Fruit fly (Drosophila melanogaster) whole organism: ENCODE data around the gene Hacd1.
A peak's percentile ranks its signal among the peaks of the same experiment; 100 is the strongest.
"Not testable (repeated sequence)": the region's sequence is repeated elsewhere in the genome, so short reads cannot be mapped to it uniquely, and the experiment has no call there.

Source experiments
- CG8478 ChIP-seq: fragments of >200 bp; optimal IDR thresholded peaks from 2 replicates; lab custom pipeline; 2018; ENCODE audit warnings: inconsistent platforms
- Dll ChIP-seq: fragments of >200 bp; optimal IDR thresholded peaks from 2 replicates; lab custom pipeline; 2017
- EcR ChIP-seq, 2 experiments: fragments of >200 bp; optimal IDR thresholded peaks; 2 replicates each; lab custom pipeline; 2017; ENCODE audit warnings: missing biosample characterization in 2 of 2, missing genetic modification characterization in 2 of 2, missing genetic modification reagents in 2 of 2
- pan ChIP-seq: fragments of >200 bp; optimal IDR thresholded peaks from 2 replicates; lab custom pipeline; 2017
- psq ChIP-seq: fragments of >200 bp; optimal IDR thresholded peaks from 2 replicates; lab custom pipeline; 2017
- usp ChIP-seq: fragments of >200 bp; optimal IDR thresholded peaks from 2 replicates; lab custom pipeline; 2017; ENCODE audit warnings: missing biosample characterization, missing genetic modification characterization, mixed read lengths

The Hacd1 gene

DNA sequence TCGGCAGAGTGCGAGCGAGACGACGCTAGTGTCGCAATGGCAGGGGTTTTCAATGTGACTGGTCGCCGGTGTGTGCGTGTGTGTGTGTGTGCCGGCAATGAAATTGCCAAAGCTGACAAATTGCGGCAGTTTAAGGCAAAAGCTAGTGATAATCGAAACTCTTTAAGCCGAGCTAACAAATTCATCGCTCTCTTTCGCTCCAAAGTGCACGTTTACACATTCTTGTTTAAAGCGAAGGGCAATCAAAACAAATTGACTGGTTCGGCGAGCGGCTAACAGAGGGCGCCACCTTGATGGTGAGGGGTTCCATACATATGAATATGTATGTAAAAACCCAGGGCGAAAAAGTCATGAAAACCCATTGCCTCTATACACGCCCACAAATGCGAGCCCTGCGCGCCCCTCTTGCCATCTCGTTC, 1.7 kb upstream of the Hacd1 start:
- TF ChIP-seq CG8478 (lab: Kevin White, UChicago) (no peak), usp (GFP tag; lab: Kevin White, UChicago) (no peak), EcR (GFP tag; optimal IDR thresholded peaks at IDR 0.05; lab: Kevin White, UChicago) (no peak), Dll (lab: Kevin White, UChicago) (no peak), pan (lab: Kevin White, UChicago) (no peak), psq (lab: Kevin White, UChicago) (no peak)

DNA sequence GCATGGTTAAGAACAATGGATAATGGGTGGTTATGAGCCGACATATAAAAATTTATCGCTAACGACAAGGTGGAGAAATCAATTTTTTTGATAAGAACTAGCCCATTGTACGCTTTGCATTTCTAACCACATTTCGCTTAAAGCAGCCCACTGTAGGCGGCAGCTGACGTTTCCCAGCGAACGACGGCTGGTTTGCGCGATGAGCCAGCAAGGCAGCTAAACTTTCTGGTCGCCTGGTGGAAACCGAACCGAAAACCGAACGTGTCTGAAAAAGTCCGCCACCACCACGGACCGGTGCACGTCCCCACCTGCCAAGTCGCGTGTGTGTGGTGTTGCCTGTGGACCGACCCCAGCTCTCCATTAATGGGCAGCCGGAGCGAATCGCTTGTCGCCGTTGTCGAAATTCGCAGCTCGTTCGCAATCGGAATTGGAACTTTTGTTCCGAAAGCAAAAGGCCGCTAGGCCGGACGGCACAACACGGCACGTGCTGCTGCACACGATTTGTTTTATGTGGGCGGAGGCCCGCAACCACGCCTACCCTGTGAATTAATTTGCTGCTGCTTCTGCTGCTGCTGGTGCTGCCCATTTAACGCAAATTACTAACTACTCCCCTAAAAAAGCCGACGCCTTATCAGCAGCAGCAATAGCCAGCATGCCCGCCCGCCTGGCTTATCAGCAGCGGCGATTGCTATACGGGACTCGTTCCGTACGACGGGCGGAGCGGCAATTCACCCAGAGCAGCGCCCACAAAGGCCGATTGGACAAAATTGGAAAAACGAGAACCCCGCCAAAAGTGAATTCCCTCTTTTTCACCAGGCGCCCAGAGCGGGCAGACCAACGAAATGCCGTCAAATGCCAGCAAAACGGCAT, 1.1 kb upstream of the Hacd1 start:
- no peak for TF ChIP-seq CG8478 (lab: Kevin White, UChicago)
- no peak for TF ChIP-seq EcR (GFP tag; optimal IDR thresholded peaks at IDR 0.05; lab: Kevin White, UChicago)
- TF ChIP-seq usp (GFP tag; lab: Kevin White, UChicago): no peak
- TF ChIP-seq psq (lab: Kevin White, UChicago): no peak
- TF ChIP-seq pan (lab: Kevin White, UChicago): no peak
- TF ChIP-seq Dll (lab: Kevin White, UChicago): peak; percentile 50

DNA sequence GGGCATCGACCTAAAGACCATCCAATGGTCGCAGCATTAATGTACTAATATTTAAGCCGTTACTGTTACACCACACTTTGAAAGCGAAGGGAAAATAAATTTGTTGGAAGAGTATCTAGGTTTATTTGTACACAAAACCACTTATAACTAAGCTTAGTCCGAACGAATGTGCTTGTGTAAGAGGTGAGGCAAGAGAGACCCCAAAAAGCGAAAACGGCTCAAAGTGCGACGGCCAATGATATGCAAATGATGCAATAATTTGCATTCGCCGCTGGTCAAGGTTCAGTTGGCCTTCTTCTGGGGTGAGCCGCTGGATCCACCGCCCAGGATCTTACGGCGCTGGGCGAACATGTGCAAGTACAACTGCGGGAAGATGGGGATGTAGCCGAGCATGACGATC, 934 bp downstream of the Hacd1 start:
- TF ChIP-seq CG8478 (lab: Kevin White, UChicago): no peak
- no peak for TF ChIP-seq Dll (lab: Kevin White, UChicago)

DNA sequence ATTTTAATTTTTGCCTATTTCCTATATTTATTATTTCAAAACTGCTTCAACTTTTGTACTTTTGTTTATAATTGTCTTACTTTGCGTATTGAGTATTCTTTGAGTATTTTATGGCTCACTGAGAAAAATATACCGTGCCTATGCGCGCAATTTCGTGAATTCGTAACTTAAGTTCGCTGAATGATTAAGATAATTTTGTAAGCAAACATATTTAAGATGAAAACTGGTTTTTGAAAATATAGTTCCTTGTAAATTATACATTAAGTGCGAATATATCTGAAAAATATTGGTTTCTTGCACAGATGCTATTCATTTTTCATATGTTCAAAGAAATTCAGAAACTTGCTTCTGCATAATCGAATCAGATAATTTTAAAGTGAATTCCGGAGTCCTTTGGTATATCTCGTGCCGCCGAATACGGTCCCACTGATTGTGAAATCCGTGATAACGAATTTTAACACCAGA, 2.8 kb downstream of the Hacd1 start, which contains the start of the genes CG18787 and Nfs1:
Gene CG18787, minus strand, starts transcription at position 101 of the 465 bp plus-strand sequence.
Gene Nfs1, plus strand, starts transcription at position 415 of the 465 bp plus-strand sequence.
- TF ChIP-seq usp (GFP tag; lab: Kevin White, UChicago); pan (lab: Kevin White, UChicago); psq (lab: Kevin White, UChicago): not testable (repeated sequence)

DNA sequence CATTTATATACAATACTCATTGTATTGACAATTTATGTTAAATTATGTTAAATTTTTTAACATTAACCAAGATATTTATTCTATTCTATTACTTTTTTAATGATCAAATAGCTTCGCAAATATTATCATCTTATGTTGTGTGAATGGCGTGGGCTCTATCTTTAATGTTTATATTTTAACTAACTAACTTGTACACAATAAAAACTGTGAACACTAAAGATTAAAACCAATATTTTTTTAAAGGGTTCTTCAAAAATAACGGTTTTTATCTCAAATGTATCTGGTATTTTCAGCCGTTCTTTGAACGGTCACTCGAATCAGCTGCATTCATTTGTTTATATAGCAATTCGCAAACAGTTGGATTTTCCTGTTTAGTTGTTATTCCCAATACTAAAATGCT, 5.6 kb downstream of the Hacd1 start, which contains the start of gene Ada1-1:
Gene Ada1-1, plus strand, starts transcription at position 301 of the 400 bp plus-strand sequence.
- TF ChIP-seq Dll (lab: Kevin White, UChicago); psq (lab: Kevin White, UChicago); usp (GFP tag; lab: Kevin White, UChicago): not testable (repeated sequence)

DNA sequence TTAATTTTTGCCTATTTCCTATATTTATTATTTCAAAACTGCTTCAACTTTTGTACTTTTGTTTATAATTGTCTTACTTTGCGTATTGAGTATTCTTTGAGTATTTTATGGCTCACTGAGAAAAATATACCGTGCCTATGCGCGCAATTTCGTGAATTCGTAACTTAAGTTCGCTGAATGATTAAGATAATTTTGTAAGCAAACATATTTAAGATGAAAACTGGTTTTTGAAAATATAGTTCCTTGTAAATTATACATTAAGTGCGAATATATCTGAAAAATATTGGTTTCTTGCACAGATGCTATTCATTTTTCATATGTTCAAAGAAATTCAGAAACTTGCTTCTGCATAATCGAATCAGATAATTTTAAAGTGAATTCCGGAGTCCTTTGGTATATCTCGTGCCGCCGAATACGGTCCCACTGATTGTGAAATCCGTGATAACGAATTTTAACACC, 6.7 kb downstream of the Hacd1 start, which contains the start of the genes CG18789 and Qtzl:
Gene CG18789, minus strand, starts transcription at position 101 of the 459 bp plus-strand sequence.
Gene Qtzl, plus strand, starts transcription at position 409 of the 459 bp plus-strand sequence.
- not testable (repeated sequence) for TF ChIP-seq EcR (GFP tag; optimal IDR thresholded peaks at IDR 0.05; lab: Kevin White, UChicago); CG8478 (lab: Kevin White, UChicago); Dll (lab: Kevin White, UChicago)

DNA sequence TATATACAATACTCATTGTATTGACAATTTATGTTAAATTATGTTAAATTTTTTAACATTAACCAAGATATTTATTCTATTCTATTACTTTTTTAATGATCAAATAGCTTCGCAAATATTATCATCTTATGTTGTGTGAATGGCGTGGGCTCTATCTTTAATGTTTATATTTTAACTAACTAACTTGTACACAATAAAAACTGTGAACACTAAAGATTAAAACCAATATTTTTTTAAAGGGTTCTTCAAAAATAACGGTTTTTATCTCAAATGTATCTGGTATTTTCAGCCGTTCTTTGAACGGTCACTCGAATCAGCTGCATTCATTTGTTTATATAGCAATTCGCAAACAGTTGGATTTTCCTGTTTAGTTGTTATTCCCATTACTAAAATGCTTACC, 9.5 kb downstream of the Hacd1 start, which contains the start of gene Ada1-2:
Gene Ada1-2, plus strand, starts transcription at position 301 of the 400 bp plus-strand sequence.
- TF ChIP-seq CG8478, pan, psq (lab: Kevin White, UChicago): not testable (repeated sequence)

DNA sequence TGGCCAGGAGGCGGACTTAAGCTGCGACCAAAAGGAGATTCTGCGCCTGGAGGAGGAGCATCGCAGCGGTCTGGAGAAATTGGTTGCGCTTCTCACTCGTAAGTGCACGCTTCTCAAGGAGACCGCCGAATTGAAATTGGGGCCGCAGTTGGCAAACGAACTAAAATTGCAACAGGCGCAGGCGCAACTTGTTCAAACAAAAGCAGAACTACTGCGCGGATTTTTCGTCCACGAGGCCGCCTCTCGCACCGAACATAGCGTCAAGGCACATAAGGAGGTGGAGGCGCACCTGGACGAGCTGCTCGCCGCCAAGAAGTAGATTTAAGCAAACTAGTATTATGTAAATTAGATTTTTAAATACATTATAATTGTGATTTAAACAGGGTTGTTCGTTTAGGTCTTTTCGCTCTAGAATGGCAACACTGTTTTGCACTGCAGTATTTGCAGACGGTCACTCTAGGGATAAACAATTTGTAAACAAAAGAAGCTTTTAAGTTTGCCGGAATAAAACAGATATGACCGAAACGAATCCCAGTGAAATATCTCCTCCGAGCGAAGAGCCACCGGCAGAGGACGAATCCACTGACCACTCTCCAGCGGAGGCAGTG, 11.5 kb downstream of the Hacd1 start, which contains the start of gene escl:
Gene escl, plus strand, starts transcription at position 470 of the 608 bp plus-strand sequence.
- TF ChIP-seq Dll (lab: Kevin White, UChicago): no peak
- TF ChIP-seq usp (GFP tag; lab: Kevin White, UChicago): no peak
- no peak for TF ChIP-seq pan (lab: Kevin White, UChicago)
- no peak for TF ChIP-seq psq (lab: Kevin White, UChicago)
- no peak for TF ChIP-seq EcR (GFP tag; optimal IDR thresholded peaks at IDR 0.05; lab: Kevin White, UChicago)
- TF ChIP-seq CG8478 (lab: Kevin White, UChicago): no peak

DNA sequence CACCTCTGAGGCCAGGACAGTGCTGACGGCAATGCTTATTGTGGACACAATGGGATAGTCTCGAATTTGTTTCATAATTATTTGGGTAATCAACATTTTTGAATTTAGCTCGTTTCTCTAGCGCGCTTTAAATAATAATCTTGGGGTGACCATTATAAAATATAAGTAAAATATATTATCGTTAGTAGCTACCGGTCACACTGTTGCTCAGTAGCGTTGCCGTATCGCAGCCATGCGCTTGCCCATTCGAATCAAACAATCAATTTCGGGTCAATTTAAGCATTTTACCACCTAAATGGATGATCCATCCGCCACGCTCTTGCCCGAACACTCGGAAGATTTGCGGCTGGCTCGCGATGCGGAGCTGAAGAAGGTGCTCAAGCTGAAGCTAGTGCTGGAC, 12.3 kb downstream of the Hacd1 start, which contains the start of the genes zuc and dgt2:
Gene zuc, minus strand, starts transcription at position 154 of the 400 bp plus-strand sequence.
Gene dgt2, plus strand, starts transcription at position 208 of the 400 bp plus-strand sequence.
- TF ChIP-seq pan (lab: Kevin White, UChicago) (no peak), usp (GFP tag; lab: Kevin White, UChicago) (no peak), CG8478 (lab: Kevin White, UChicago) (no peak), Dll (lab: Kevin White, UChicago) (no peak), psq (lab: Kevin White, UChicago) (no peak), EcR (GFP tag; optimal IDR thresholded peaks at IDR 0.05; lab: Kevin White, UChicago) (no peak)

DNA sequence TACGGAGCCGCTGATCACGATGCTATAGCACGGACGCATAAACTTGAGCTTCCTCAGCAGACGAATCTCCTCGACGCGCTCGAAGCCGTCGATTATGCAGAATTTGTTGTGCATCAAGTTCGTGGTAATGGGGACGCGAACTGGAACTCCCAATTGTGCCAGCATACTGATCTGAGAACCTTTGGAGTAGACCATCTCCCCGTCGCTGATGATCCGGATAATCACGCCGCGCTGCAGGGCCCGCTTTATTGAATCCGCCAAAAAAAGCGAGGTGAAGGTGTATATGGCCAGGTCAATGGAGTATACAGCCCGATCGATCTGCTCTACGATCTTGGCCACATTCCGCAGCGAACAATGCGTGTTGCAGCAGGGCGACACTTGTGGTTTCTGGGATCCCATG, 12.9 kb downstream of the Hacd1 start:
- TF ChIP-seq pan (lab: Kevin White, UChicago) (no peak), psq (lab: Kevin White, UChicago) (no peak), CG8478 (lab: Kevin White, UChicago) (no peak), Dll (lab: Kevin White, UChicago) (no peak), usp (GFP tag; lab: Kevin White, UChicago) (no peak), EcR (GFP tag; optimal IDR thresholded peaks at IDR 0.05; lab: Kevin White, UChicago) (no peak)

DNA sequence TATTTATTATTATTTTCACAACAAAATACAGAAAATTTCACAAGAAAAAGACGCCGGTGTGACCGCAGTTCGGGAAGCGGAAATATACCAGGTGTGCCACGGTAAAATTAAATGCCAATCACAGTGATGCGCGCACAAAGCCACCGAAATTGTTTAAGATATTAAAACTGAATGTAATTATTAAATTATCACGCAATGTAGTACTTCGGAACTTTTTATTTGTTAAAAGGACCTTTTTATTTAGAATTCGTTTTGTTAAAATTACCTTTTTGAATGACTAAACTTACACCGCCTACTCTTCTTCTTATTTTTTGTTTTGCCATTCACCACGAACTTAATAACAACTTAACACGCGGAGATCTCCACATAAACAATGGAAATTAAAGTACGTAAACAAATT, 14.1 kb downstream of the Hacd1 start, which contains the start of the genes CG6686 and CG34163:
Gene CG6686, minus strand, starts transcription at position 95 of the 400 bp plus-strand sequence.
Gene CG34163, plus strand, starts transcription at position 326 of the 400 bp plus-strand sequence.
- no peak for TF ChIP-seq Dll (lab: Kevin White, UChicago)
- no peak for TF ChIP-seq CG8478 (lab: Kevin White, UChicago)
- no peak for TF ChIP-seq psq (lab: Kevin White, UChicago)
- no peak for TF ChIP-seq pan (lab: Kevin White, UChicago)
- no peak for TF ChIP-seq EcR (GFP tag; optimal IDR thresholded peaks at IDR 0.05; lab: Kevin White, UChicago)
- TF ChIP-seq usp (GFP tag; lab: Kevin White, UChicago): no peak
